Worm (Caenorhabditis elegans) whole organism, young adult: ENCODE results near the gene fbxb-59.
A peak's percentile ranks its signal among the peaks of the same experiment; 100 is the strongest.

Experiments used
- B0261.1 ChIP-seq: sonication (generic microtip); optimal IDR thresholded peaks from 2 replicates; lab custom pipeline; 2016; ENCODE audit warnings: mild to moderate bottlenecking, missing genetic modification characterization, moderate library complexity, missing compliant biosample characterization
- B0336.3 ChIP-seq: fragments of 200-800 bp; sonication (Bioruptor generic); IDR thresholded peaks from 2 replicates; pipeline ENCODE4 v1.3.6; 2022; ENCODE audit warnings: missing genetic modification characterization, missing compliant biosample characterization
- C17E4.6 ChIP-seq: fragments of 200-800 bp; sonication (Bioruptor generic); IDR thresholded peaks from 2 replicates; pipeline ENCODE4 v1.3.6; 2022; ENCODE audit warnings: missing genetic modification reagents, missing genetic modification characterization, missing compliant biosample characterization
- D2030.7 ChIP-seq: fragments of 200-800 bp; sonication (Bioruptor generic); IDR thresholded peaks from 2 replicates; pipeline ENCODE4 v1.3.6; 2022; ENCODE audit warnings: missing genetic modification reagents, missing genetic modification characterization, missing compliant biosample characterization
- F23B12.7 ChIP-seq: sonication (generic microtip); optimal IDR thresholded peaks from 2 replicates; lab custom pipeline; 2017; ENCODE audit warnings: missing genetic modification characterization, mild to moderate bottlenecking, missing compliant biosample characterization, antibody characterized with exemption, moderate library complexity; ENCODE audit not compliant: insufficient read depth
- F33H1.4 ChIP-seq: fragments of 200-800 bp; sonication (Bioruptor generic); IDR thresholded peaks from 2 replicates; pipeline ENCODE4 v1.3.6; 2022; ENCODE audit warnings: missing genetic modification reagents, missing genetic modification characterization, missing compliant biosample characterization
- F55B11.4 ChIP-seq: sonication (generic microtip); optimal IDR thresholded peaks from 2 replicates; lab custom pipeline; 2016; ENCODE audit warnings: missing compliant biosample characterization, missing genetic modification characterization, borderline replicate concordance; ENCODE audit not compliant: insufficient read depth
- F57A8.1 ChIP-seq: fragments of 200-800 bp; sonication (Bioruptor generic); optimal IDR thresholded peaks from 2 replicates; lab custom pipeline; 2018; ENCODE audit warnings: mild to moderate bottlenecking, missing genetic modification characterization, moderate library complexity, missing compliant biosample characterization
- K12H6.12 ChIP-seq: fragments of 200-800 bp; sonication (Bioruptor generic); optimal IDR thresholded peaks from 2 replicates; lab custom pipeline; 2018; ENCODE audit warnings: mild to moderate bottlenecking, missing genetic modification characterization, missing compliant biosample characterization
- T07F8.4 ChIP-seq: sonication (generic microtip); optimal IDR thresholded peaks from 2 replicates; lab custom pipeline; 2016; ENCODE audit warnings: mild to moderate bottlenecking, missing genetic modification characterization, moderate library complexity, missing compliant biosample characterization
- Y56A3A.18 ChIP-seq: fragments of 200-800 bp; sonication (Bioruptor generic); IDR thresholded peaks from 2 replicates; pipeline ENCODE4 v1.3.6; 2022; ENCODE audit warnings: missing genetic modification reagents, missing genetic modification characterization, missing compliant biosample characterization
- Y95B8A.8 ChIP-seq: fragments of 200-800 bp; sonication (Bioruptor generic); IDR thresholded peaks from 2 replicates; pipeline ENCODE4 v1.3.6; 2022; ENCODE audit warnings: missing genetic modification reagents, missing genetic modification characterization, missing compliant biosample characterization
- aptf-3 ChIP-seq: fragments of 200-800 bp; sonication (Bioruptor generic); IDR thresholded peaks from 2 replicates; pipeline ENCODE4 v1.3.6; 2022; ENCODE audit warnings: missing genetic modification characterization, missing compliant biosample characterization
- cebp-1 ChIP-seq, 2 experiments: fragments of 200-800 bp in 1 of 2; sonication (Bioruptor generic) in 1 of 2; sonication (generic microtip) in 1 of 2; IDR thresholded peaks in 1 of 2; optimal IDR thresholded peaks in 1 of 2; 2 replicates each; pipeline versions ENCODE4 v1.3.6 to Lab custom; 2017 to 2022; ENCODE audit warnings: missing compliant biosample characterization in 2 of 2, missing genetic modification characterization in 2 of 2, mild to moderate bottlenecking in 1 of 2, missing genetic modification reagents in 1 of 2, moderate library complexity in 1 of 2
- ceh-100 ChIP-seq: fragments of 200-800 bp; sonication (Bioruptor generic); IDR thresholded peaks from 2 replicates; pipeline ENCODE4 v1.3.6; 2022; ENCODE audit warnings: missing genetic modification reagents, missing genetic modification characterization, missing compliant biosample characterization
- ceh-27 ChIP-seq: fragments of 200-800 bp; sonication (Bioruptor generic); optimal IDR thresholded peaks from 2 replicates; lab custom pipeline; 2018; ENCODE audit warnings: mild to moderate bottlenecking, missing genetic modification characterization, moderate library complexity, missing compliant biosample characterization
- die-1 ChIP-seq: sonication (generic microtip); optimal IDR thresholded peaks from 2 replicates; lab custom pipeline; 2016; ENCODE audit warnings: missing genotype, mild to moderate bottlenecking, missing genetic modification characterization, missing compliant biosample characterization
- dpl-1 ChIP-seq: fragments of 150-350 bp; optimal IDR thresholded peaks from 2 replicates; lab custom pipeline; 2014; ENCODE audit warnings: missing biosample characterization, missing genetic modification reagents, missing genetic modification characterization
- efl-1 ChIP-seq: fragments of 150-350 bp; optimal IDR thresholded peaks from 2 replicates; lab custom pipeline; 2014; ENCODE audit warnings: missing biosample characterization, missing genetic modification reagents, missing genetic modification characterization
- gei-17 ChIP-seq: fragments of 200-800 bp; sonication (Bioruptor generic); optimal IDR thresholded peaks from 2 replicates; lab custom pipeline; 2018; ENCODE audit warnings: mild to moderate bottlenecking, missing genetic modification characterization, missing compliant biosample characterization
- hlh-12 ChIP-seq: sonication (generic microtip); optimal IDR thresholded peaks from 2 replicates; lab custom pipeline; 2016; ENCODE audit warnings: missing genetic modification characterization, missing compliant biosample characterization
- hlh-26 ChIP-seq: fragments of 200-800 bp; sonication (Bioruptor generic); conservative IDR thresholded peaks from 2 replicates; pipeline ENCODE4 v1.3.6; 2022; ENCODE audit warnings: missing genetic modification reagents, missing genetic modification characterization, missing compliant biosample characterization
- hmg-1.2 ChIP-seq: fragments of 200-800 bp; sonication (Bioruptor generic); IDR thresholded peaks from 2 replicates; pipeline ENCODE4 v1.3.6; 2022; ENCODE audit warnings: missing genetic modification reagents, missing genetic modification characterization, missing compliant biosample characterization
- hmg-20 ChIP-seq: fragments of 200-800 bp; sonication (Bioruptor generic); IDR thresholded peaks from 2 replicates; pipeline ENCODE4 v1.3.6; 2022; ENCODE audit warnings: missing genetic modification reagents, missing genetic modification characterization, missing compliant biosample characterization
- lag-1 ChIP-seq: fragments of 200-800 bp; sonication (Bioruptor generic); IDR thresholded peaks from 2 replicates; pipeline ENCODE4 v1.3.6; 2022; ENCODE audit warnings: missing genetic modification reagents, missing genetic modification characterization, missing compliant biosample characterization
- lin-35 ChIP-seq, 3 experiments: fragments of 150-350 bp in 2 of 3; sonication (generic microtip) in 1 of 3; optimal IDR thresholded peaks; 2 replicates each; lab custom pipeline; 2014 to 2018; ENCODE audit warnings: missing biosample characterization in 3 of 3, missing genetic modification characterization in 3 of 3, missing genetic modification reagents in 3 of 3
- lin-54 ChIP-seq: fragments of 200-800 bp; sonication (Bioruptor generic); optimal IDR thresholded peaks from 2 replicates; lab custom pipeline; 2018; ENCODE audit warnings: mild to moderate bottlenecking, missing genetic modification characterization, missing compliant biosample characterization
- lsl-1 ChIP-seq: fragments of 200-800 bp; sonication (Bioruptor generic); optimal IDR thresholded peaks from 2 replicates; lab custom pipeline; 2018; ENCODE audit warnings: mild to moderate bottlenecking, missing genetic modification characterization, moderate library complexity, missing compliant biosample characterization
- madf-6 ChIP-seq: fragments of 200-800 bp; sonication (Bioruptor generic); IDR thresholded peaks from 2 replicates; pipeline ENCODE4 v1.3.6; 2022; ENCODE audit warnings: missing genetic modification reagents, missing genetic modification characterization, missing compliant biosample characterization
- madf-8 ChIP-seq: fragments of 200-800 bp; sonication (Bioruptor generic); conservative IDR thresholded peaks from 2 replicates; pipeline ENCODE4 v1.3.6; 2022; ENCODE audit warnings: missing genetic modification reagents, missing genetic modification characterization, missing compliant biosample characterization
- mcd-1 ChIP-seq: fragments of 200-800 bp; sonication (Bioruptor generic); IDR thresholded peaks from 2 replicates; pipeline ENCODE4 v1.3.6; 2022; ENCODE audit warnings: missing genetic modification reagents, missing genetic modification characterization, missing compliant biosample characterization
- mes-4 ChIP-seq: sonication (generic microtip); optimal IDR thresholded peaks from 2 replicates; lab custom pipeline; 2016; ENCODE audit warnings: missing genotype, missing genetic modification characterization, missing compliant biosample characterization
- mxl-1 ChIP-seq: sonication (generic microtip); optimal IDR thresholded peaks from 2 replicates; lab custom pipeline; 2016; ENCODE audit warnings: missing genetic modification characterization, missing compliant biosample characterization
- nfyb-1 ChIP-seq: fragments of 200-800 bp; sonication (Bioruptor generic); IDR thresholded peaks from 2 replicates; pipeline ENCODE4 v1.3.6; 2022; ENCODE audit warnings: missing genetic modification reagents, missing genetic modification characterization, missing compliant biosample characterization
- nhr-120 ChIP-seq: fragments of 200-800 bp; sonication (Bioruptor generic); IDR thresholded peaks from 2 replicates; pipeline ENCODE4 v1.3.6; 2022; ENCODE audit warnings: missing genetic modification characterization, missing compliant biosample characterization
- rpc-1 ChIP-seq, 2 experiments: fragments of 150-350 bp in 1 of 2; sonication (generic microtip) in 1 of 2; optimal IDR thresholded peaks; 2 replicates each; lab custom pipeline; 2014 to 2018; ENCODE audit warnings: missing biosample characterization in 1 of 2, missing genetic modification characterization in 1 of 2, missing genetic modification reagents in 1 of 2, missing genotype in 1 of 2
- sdz-38 ChIP-seq: sonication (generic microtip); optimal IDR thresholded peaks from 2 replicates; lab custom pipeline; 2016; ENCODE audit warnings: missing genotype, missing genetic modification characterization, missing compliant biosample characterization
- snpc-1.3 ChIP-seq: sonication (generic microtip); optimal IDR thresholded peaks from 2 replicates; lab custom pipeline; 2017; ENCODE audit warnings: missing genetic modification characterization, mild to moderate bottlenecking, missing compliant biosample characterization, antibody characterized with exemption, moderate library complexity, missing genotype, missing genetic modification reagents; ENCODE audit not compliant: insufficient read depth
- snpc-4 ChIP-seq, 5 experiments: fragments of 150-350 bp in 1 of 5; sonication (generic microtip) in 4 of 5; optimal IDR thresholded peaks; 2 replicates each; lab custom pipeline; 2014 to 2018; ENCODE audit warnings: missing genetic modification characterization in 5 of 5, missing biosample characterization in 3 of 5, antibody characterized with exemption in 2 of 5, mild to moderate bottlenecking in 2 of 5, missing compliant biosample characterization in 2 of 5, missing genotype in 2 of 5, moderate library complexity in 2 of 5, missing genetic modification reagents in 1 of 5
- tlf-1 ChIP-seq: fragments of 200-800 bp; sonication (Bioruptor generic); optimal IDR thresholded peaks from 2 replicates; lab custom pipeline; 2018; ENCODE audit warnings: mild to moderate bottlenecking, missing genetic modification characterization, missing compliant biosample characterization
- unc-130 ChIP-seq: sonication (generic microtip); optimal IDR thresholded peaks from 2 replicates; lab custom pipeline; 2016; ENCODE audit warnings: missing genetic modification reagents, missing genetic modification characterization, missing compliant biosample characterization
- zim-3 ChIP-seq: sonication (generic microtip); optimal IDR thresholded peaks from 2 replicates; lab custom pipeline; 2017; ENCODE audit warnings: mild to moderate bottlenecking, missing genetic modification characterization, moderate library complexity, missing compliant biosample characterization
- ztf-25 ChIP-seq: fragments of 200-800 bp; sonication (Bioruptor generic); IDR thresholded peaks from 2 replicates; pipeline ENCODE4 v1.3.6; 2022; ENCODE audit warnings: missing genetic modification reagents, missing genetic modification characterization, missing compliant biosample characterization
- ztf-26 ChIP-seq: sonication (generic microtip); optimal IDR thresholded peaks from 2 replicates; lab custom pipeline; 2017; ENCODE audit warnings: missing genetic modification characterization, missing compliant biosample characterization

The fbxb-59 gene

ce11 chrV:20206086-20206485 lies at the start of gene fbxb-59, which contains the start of gene srbc-34:
TSS of gene fbxb-59 (minus strand) at chrV:20206186.
TSS of gene srbc-34 (plus strand) at chrV:20206318.
- no peak for TF ChIP-seq gei-17 (GFP tag; lab: Kevin White, UChicago)
- TF ChIP-seq C17E4.6 (GFP tag; lab: Robert Waterston, UW) = no peak
- no peak for TF ChIP-seq madf-6
- no peak for TF ChIP-seq ceh-27 (GFP tag; lab: Kevin White, UChicago)
- no peak for TF ChIP-seq F55B11.4 (tag; lab: Kevin White, UChicago)
- TF ChIP-seq Y95B8A.8 (GFP tag; lab: Robert Waterston, UW) = no peak
- TF ChIP-seq lag-1 (GFP tag; lab: Robert Waterston, UW) = no peak
- TF ChIP-seq hlh-12 (tag; lab: Kevin White, UChicago) = no peak
- no peak for TF ChIP-seq ztf-26 (tag; lab: Kevin White, UChicago)
- no peak for TF ChIP-seq F33H1.4 (GFP tag; lab: Robert Waterston, UW)
- TF ChIP-seq efl-1 (GFP tag; lab: Kevin White, UChicago) = no peak
- TF ChIP-seq unc-130 (GFP tag; lab: Kevin White, UChicago) = no peak
- TF ChIP-seq die-1 (tag; lab: Kevin White, UChicago) = no peak
- TF ChIP-seq mcd-1 (GFP tag; lab: Robert Waterston, UW) = no peak
- no peak for TF ChIP-seq sdz-38
- TF ChIP-seq hmg-20 (GFP tag; lab: Robert Waterston, UW) = no peak
- no peak for TF ChIP-seq lsl-1 (GFP tag; lab: Kevin White, UChicago)

ce11 chrV:20249438-20250120 lies 43.6 kb upstream of the fbxb-59 start, which contains the start of gene swsn-1:
TSS of gene swsn-1 (minus strand) at chrV:20249488.
- peak; percentile 34 for TF ChIP-seq lin-54 (GFP tag; lab: Kevin White, UChicago)
- no peak for TF ChIP-seq snpc-1.3 (tag; lab: Kevin White, UChicago)
- no peak for TF ChIP-seq tlf-1 (GFP tag; lab: Kevin White, UChicago)
- TF ChIP-seq madf-8 (GFP tag; lab: Robert Waterston, UW) = peak; percentile 30; the same call in 1 of the 2 replicates
- TF ChIP-seq T07F8.4 (tag; lab: Kevin White, UChicago) = no peak
- no peak for TF ChIP-seq K12H6.12
- no peak for TF ChIP-seq F57A8.1 (GFP tag; lab: Kevin White, UChicago)
- TF ChIP-seq F23B12.7 (tag; lab: Kevin White, UChicago) = peak; percentile 19
- no peak for TF ChIP-seq cebp-1 (GFP tag; IDR thresholded peaks at IDR 0.05; lab: Robert Waterston, UW)
- peak; percentile 51 for TF ChIP-seq cebp-1 (tag; optimal IDR thresholded peaks at IDR 0.05; lab: Kevin White, UChicago)
- TF ChIP-seq nhr-120 (GFP tag; lab: Robert Waterston, UW) = no peak
- no peak for TF ChIP-seq hlh-26 (GFP tag; lab: Robert Waterston, UW)
- TF ChIP-seq aptf-3 = no peak
- TF ChIP-seq nfyb-1 (GFP tag; lab: Robert Waterston, UW) = no peak
- TF ChIP-seq dpl-1 (GFP tag; lab: Kevin White, UChicago) = peak; percentile 23
- no peak for TF ChIP-seq rpc-1 (optimal IDR thresholded peaks at IDR 0.05; lab: Kevin White, UChicago)
- TF ChIP-seq rpc-1 (tag; optimal IDR thresholded peaks at IDR 0.05; lab: Kevin White, UChicago) = no peak
- no peak for TF ChIP-seq F55B11.4 (tag; lab: Kevin White, UChicago)
- TF ChIP-seq mes-4 (tag; lab: Kevin White, UChicago) = no peak
- 0 out of 2 replicates have a peak, but pooled peaks have one; percentile 37 for TF ChIP-seq mcd-1 (GFP tag; lab: Robert Waterston, UW)
- TF ChIP-seq Y56A3A.18 = no peak
- TF ChIP-seq ceh-100 (GFP tag; lab: Robert Waterston, UW) = peak; percentile 53; the same call in 1 of the 2 replicates
- TF ChIP-seq ztf-25 (GFP tag; lab: Robert Waterston, UW) = no peak
- 0 out of 2 replicates have a peak, but pooled peaks have one; percentile 27 for TF ChIP-seq B0336.3 (GFP tag; lab: Robert Waterston, UW)
- no peak for TF ChIP-seq B0261.1
- peak; percentile 20 for TF ChIP-seq zim-3 (tag; lab: Kevin White, UChicago)
- TF ChIP-seq efl-1 (GFP tag; lab: Kevin White, UChicago) = peak; percentile 66
- TF ChIP-seq snpc-4 (GFP tag; optimal IDR thresholded peaks at IDR 0.05; lab: Kevin White, UChicago) = no peak
- TF ChIP-seq snpc-4 (tag; optimal IDR thresholded peaks at IDR 0.05; lab: Kevin White, UChicago) = peak in 1 of 4 experiments; percentile 23
- TF ChIP-seq D2030.7 (GFP tag; lab: Robert Waterston, UW) = peak; percentile 72
- no peak for TF ChIP-seq lin-35 (GFP tag; optimal IDR thresholded peaks at IDR 0.05; lab: Kevin White, UChicago)
- peak; percentile 98 for TF ChIP-seq hmg-1.2 (GFP tag; lab: Robert Waterston, UW)
- no peak for TF ChIP-seq mxl-1
